Worm (Caenorhabditis elegans) whole organism, L3 larva: Measurements from ENCODE around the gene nos-1.
A peak's percentile ranks its signal among the peaks of the same experiment; 100 is the strongest.
"Not testable (repeated sequence)": the region's sequence is repeated elsewhere in the genome, so short reads cannot be mapped to it uniquely, and the experiment has no call there.

Experiments
- ZK546.5 ChIP-seq: sonication (generic microtip); optimal IDR thresholded peaks from 2 replicates; lab custom pipeline; 2017; ENCODE audit warnings: missing biosample characterization, missing genetic modification characterization
- aly-2 ChIP-seq: fragments of 150-350 bp; optimal IDR thresholded peaks from 2 replicates; lab custom pipeline; 2014; ENCODE audit warnings: missing biosample characterization, missing genetic modification characterization
- ama-1 ChIP-seq: fragments of 150-350 bp; optimal IDR thresholded peaks from 2 replicates; lab custom pipeline; 2018
- ceh-9 ChIP-seq: sonication (generic microtip); optimal IDR thresholded peaks from 2 replicates; lab custom pipeline; 2018; ENCODE audit warnings: missing biosample characterization, missing genetic modification characterization
- egl-27 ChIP-seq: sonication (generic microtip); optimal IDR thresholded peaks from 4 replicates; lab custom pipeline; 2017; ENCODE audit warnings: missing biosample characterization, missing genetic modification reagents, missing genetic modification characterization
- egl-5 ChIP-seq: fragments of 150-350 bp; optimal IDR thresholded peaks from 2 replicates; lab custom pipeline; 2017; ENCODE audit warnings: missing biosample characterization, missing genetic modification reagents, missing genetic modification characterization, inconsistent platforms
- elt-1 ChIP-seq: fragments of 150-350 bp; optimal IDR thresholded peaks from 2 replicates; lab custom pipeline; 2014; ENCODE audit warnings: missing biosample characterization, missing genetic modification characterization
- elt-2 ChIP-seq: sonication (generic microtip); optimal IDR thresholded peaks from 2 replicates; lab custom pipeline; 2016; ENCODE audit warnings: missing genetic modification reagents, mild to moderate bottlenecking, missing genetic modification characterization, missing compliant biosample characterization
- elt-3 ChIP-seq, 3 experiments: fragments of 150-350 bp in 1 of 3; sonication (generic microtip) in 2 of 3; optimal IDR thresholded peaks; 2 replicates in 2 of 3; 4 replicates in 1 of 3; lab custom pipeline; 2014 to 2017; ENCODE audit warnings: missing biosample characterization in 3 of 3, missing genetic modification characterization in 3 of 3
- fkh-2 ChIP-seq: fragments of 150-350 bp; optimal IDR thresholded peaks from 2 replicates; lab custom pipeline; 2014; ENCODE audit warnings: missing biosample characterization, missing genetic modification reagents, missing genetic modification characterization
- fos-1 ChIP-seq: fragments of 150-350 bp; optimal IDR thresholded peaks from 2 replicates; lab custom pipeline; 2014; ENCODE audit warnings: missing biosample characterization, missing genetic modification characterization
- hmg-11 ChIP-seq: sonication (generic microtip); optimal IDR thresholded peaks from 2 replicates; lab custom pipeline; 2016; ENCODE audit warnings: missing genetic modification characterization, missing compliant biosample characterization
- jun-1 ChIP-seq: fragments of 150-350 bp; optimal IDR thresholded peaks from 2 replicates; lab custom pipeline; 2014; ENCODE audit warnings: missing biosample characterization, missing genetic modification reagents, missing genetic modification characterization
- lin-15B ChIP-seq: fragments of 150-350 bp; optimal IDR thresholded peaks from 2 replicates; lab custom pipeline; 2014; ENCODE audit warnings: missing biosample characterization, missing genetic modification characterization
- lin-39 ChIP-seq: fragments of 150-350 bp; optimal IDR thresholded peaks from 2 replicates; lab custom pipeline; 2018; ENCODE audit warnings: missing biosample characterization, missing genetic modification reagents, missing genetic modification characterization
- lsy-12 ChIP-seq: sonication (generic microtip); optimal IDR thresholded peaks from 2 replicates; lab custom pipeline; 2016; ENCODE audit warnings: mild to moderate bottlenecking, missing genetic modification characterization, missing compliant biosample characterization
- nfya-1 ChIP-seq: sonication (generic microtip); optimal IDR thresholded peaks from 2 replicates; lab custom pipeline; 2017; ENCODE audit warnings: missing genetic modification characterization, mild to moderate bottlenecking, missing compliant biosample characterization, antibody characterized with exemption, moderate library complexity; ENCODE audit not compliant: insufficient read depth
- nhr-11 ChIP-seq: fragments of 150-350 bp; optimal IDR thresholded peaks from 2 replicates; lab custom pipeline; 2014; ENCODE audit warnings: missing biosample characterization, missing genetic modification characterization
- nhr-23 ChIP-seq: fragments of 150-350 bp; optimal IDR thresholded peaks from 2 replicates; lab custom pipeline; 2014; ENCODE audit warnings: missing biosample characterization, missing genetic modification reagents, missing genetic modification characterization
- nhr-237 ChIP-seq: fragments of 150-350 bp; optimal IDR thresholded peaks from 2 replicates; lab custom pipeline; 2014; ENCODE audit warnings: missing biosample characterization, missing genetic modification characterization
- nhr-25 ChIP-seq: sonication (generic microtip); optimal IDR thresholded peaks from 2 replicates; lab custom pipeline; 2017; ENCODE audit warnings: missing biosample characterization, missing genetic modification characterization
- nhr-28 ChIP-seq: fragments of 150-350 bp; optimal IDR thresholded peaks from 2 replicates; lab custom pipeline; 2014; ENCODE audit warnings: missing biosample characterization, missing genetic modification characterization
- nhr-43 ChIP-seq: sonication (generic microtip); optimal IDR thresholded peaks from 2 replicates; lab custom pipeline; 2016; ENCODE audit warnings: mild to moderate bottlenecking, missing genetic modification characterization, missing compliant biosample characterization; ENCODE audit not compliant: poor library complexity, severe bottlenecking
- nhr-67 ChIP-seq: fragments of 150-350 bp; optimal IDR thresholded peaks from 2 replicates; lab custom pipeline; 2014; ENCODE audit warnings: missing biosample characterization, missing genetic modification characterization
- nhr-76 ChIP-seq: fragments of 150-350 bp; sonication (generic microtip); optimal IDR thresholded peaks from 5 replicates; lab custom pipeline; 2014; ENCODE audit warnings: missing biosample characterization, missing genetic modification characterization
- nhr-77 ChIP-seq: fragments of 150-350 bp; optimal IDR thresholded peaks from 2 replicates; lab custom pipeline; 2014; ENCODE audit warnings: missing biosample characterization, missing genetic modification characterization
- pha-4 ChIP-seq: fragments of 150-350 bp; optimal IDR thresholded peaks from 2 replicates; lab custom pipeline; 2014; ENCODE audit warnings: missing biosample characterization, missing genetic modification reagents, missing genetic modification characterization
- pqm-1 ChIP-seq: fragments of 150-350 bp; optimal IDR thresholded peaks from 2 replicates; lab custom pipeline; 2017; ENCODE audit warnings: missing biosample characterization, missing genetic modification characterization, inconsistent platforms
- skn-1 ChIP-seq: fragments of 150-350 bp; optimal IDR thresholded peaks from 2 replicates; lab custom pipeline; 2014; ENCODE audit warnings: missing biosample characterization, missing genetic modification characterization
- snpc-4 ChIP-seq: fragments of 150-350 bp; optimal IDR thresholded peaks from 2 replicates; lab custom pipeline; 2014; ENCODE audit warnings: missing biosample characterization, missing genetic modification characterization
- tbx-2 ChIP-seq: sonication (generic microtip); optimal IDR thresholded peaks from 2 replicates; lab custom pipeline; 2016; ENCODE audit warnings: mild to moderate bottlenecking, missing genetic modification characterization, missing compliant biosample characterization
- unc-39 ChIP-seq: sonication (generic microtip); optimal IDR thresholded peaks from 4 replicates; lab custom pipeline; 2017; ENCODE audit warnings: missing biosample characterization, missing genetic modification characterization
- zag-1 ChIP-seq: fragments of 150-350 bp; optimal IDR thresholded peaks from 2 replicates; lab custom pipeline; 2014; ENCODE audit warnings: missing biosample characterization, missing genetic modification characterization
- ztf-11 ChIP-seq: fragments of 150-350 bp; optimal IDR thresholded peaks from 2 replicates; lab custom pipeline; 2014; ENCODE audit warnings: missing biosample characterization, missing genetic modification characterization
- ztf-4 ChIP-seq: fragments of 150-350 bp; optimal IDR thresholded peaks from 2 replicates; lab custom pipeline; 2014; ENCODE audit warnings: missing biosample characterization, missing genetic modification characterization

nos-1 gene

ce11 chrII:10925804-10926570 lies 27.0 kb downstream of the nos-1 start, which contains the start of gene metr-1:
Gene metr-1 (plus strand): TSS chrII:10926561.
- TF ChIP-seq skn-1 (tag; lab: Kevin White, UChicago), result no peak
- TF ChIP-seq nhr-43, result peak; percentile 46
- TF ChIP-seq nhr-25, result peak; percentile 46
- no peak for TF ChIP-seq elt-1 (tag; lab: Kevin White, UChicago)
- TF ChIP-seq elt-3 (tag; optimal IDR thresholded peaks at IDR 0.05; lab: Kevin White, UChicago), result peak in 1 of 3 experiments; percentile 20
- TF ChIP-seq nhr-67, result no peak
- TF ChIP-seq nhr-23 (tag; lab: Kevin White, UChicago), result peak; percentile 52
- peak; percentile 20 for TF ChIP-seq lin-15B (tag; lab: Kevin White, UChicago)
- TF ChIP-seq ztf-11 (tag; lab: Kevin White, UChicago), result no peak
- peak; percentile 7 for TF ChIP-seq nfya-1 (tag; lab: Kevin White, UChicago)
- peak; percentile 68 for TF ChIP-seq elt-2 (tag; lab: Kevin White, UChicago)
- TF ChIP-seq ztf-4 (tag; lab: Kevin White, UChicago), result no peak
- TF ChIP-seq, all 47 proteins: peak for 7

ce11 chrII:10924669-10925068 lies 28.3 kb downstream of the nos-1 start:
- peak; percentile 24 for TF ChIP-seq nhr-43
- no peak for TF ChIP-seq nhr-77
- TF ChIP-seq pqm-1 (tag; lab: Kevin White, UChicago), result peak; percentile 97
- no peak for TF ChIP-seq nhr-67
- peak; percentile 34 for TF ChIP-seq snpc-4 (tag; lab: Kevin White, UChicago)
- peak; percentile 44 for TF ChIP-seq pha-4 (tag; lab: Kevin White, UChicago)
- no peak for TF ChIP-seq ZK546.5
- peak; percentile 34 for TF ChIP-seq skn-1 (tag; lab: Kevin White, UChicago)
- no peak for TF ChIP-seq egl-5 (tag; lab: Kevin White, UChicago)
- no peak for TF ChIP-seq aly-2 (tag; lab: Kevin White, UChicago)
- TF ChIP-seq elt-2 (tag; lab: Kevin White, UChicago), result peak; percentile 93
- no peak for TF ChIP-seq unc-39 (tag; lab: Kevin White, UChicago)
- TF ChIP-seq lsy-12, result peak; percentile 3
- no peak for TF ChIP-seq ztf-11 (tag; lab: Kevin White, UChicago)
- no peak for TF ChIP-seq nhr-23 (tag; lab: Kevin White, UChicago)
- peak; percentile 73 for TF ChIP-seq jun-1 (tag; lab: Kevin White, UChicago)
- no peak for TF ChIP-seq zag-1 (tag; lab: Kevin White, UChicago)
- peak; percentile 2 for TF ChIP-seq nhr-25
- no peak for TF ChIP-seq nhr-28 (tag; lab: Kevin White, UChicago)
- TF ChIP-seq elt-3 (tag; optimal IDR thresholded peaks at IDR 0.05; lab: Kevin White, UChicago), result peak; percentile 16 to 65 (median 18)

DNA sequence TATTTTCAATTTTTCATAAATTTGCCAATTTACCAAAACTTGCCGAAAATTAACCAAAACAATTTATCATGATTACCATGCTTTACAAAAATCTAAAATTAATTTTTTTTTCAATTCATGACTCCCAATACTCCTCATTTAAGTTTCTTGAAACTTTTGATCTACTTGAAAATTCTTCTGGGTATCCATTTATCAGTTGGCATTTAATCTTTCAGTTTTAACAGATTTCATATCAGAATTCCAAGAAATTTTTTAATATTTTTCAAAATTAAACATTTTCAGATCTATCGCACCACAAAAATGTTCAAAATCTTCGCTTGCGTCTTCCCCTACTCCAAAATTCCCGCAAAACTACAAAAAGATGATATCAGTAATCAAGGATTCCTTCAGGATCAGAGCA lies 29.0 kb downstream of the nos-1 start, which contains the start of gene Y19D2B.2:
Gene Y19D2B.2, plus strand, starts transcription at position 301 of the 400 bp plus-strand sequence.
- TF ChIP-seq nhr-76 (tag; lab: Kevin White, UChicago) (no peak), jun-1 (tag; lab: Kevin White, UChicago) (no peak), nhr-25 (no peak), tbx-2 (tag; lab: Kevin White, UChicago) (no peak), lin-15B (tag; lab: Kevin White, UChicago) (no peak)

- not testable (repeated sequence) for TF ChIP-seq elt-1 (tag; lab: Kevin White, UChicago); ztf-4 (tag; lab: Kevin White, UChicago); ama-1
These were observed 30.1 kb downstream of the nos-1 start, which contains the start of gene Y19D2B.1 for ce11 chrII:10922874-10923273. Gene Y19D2B.1 (minus strand): TSS chrII:10922974.

DNA sequence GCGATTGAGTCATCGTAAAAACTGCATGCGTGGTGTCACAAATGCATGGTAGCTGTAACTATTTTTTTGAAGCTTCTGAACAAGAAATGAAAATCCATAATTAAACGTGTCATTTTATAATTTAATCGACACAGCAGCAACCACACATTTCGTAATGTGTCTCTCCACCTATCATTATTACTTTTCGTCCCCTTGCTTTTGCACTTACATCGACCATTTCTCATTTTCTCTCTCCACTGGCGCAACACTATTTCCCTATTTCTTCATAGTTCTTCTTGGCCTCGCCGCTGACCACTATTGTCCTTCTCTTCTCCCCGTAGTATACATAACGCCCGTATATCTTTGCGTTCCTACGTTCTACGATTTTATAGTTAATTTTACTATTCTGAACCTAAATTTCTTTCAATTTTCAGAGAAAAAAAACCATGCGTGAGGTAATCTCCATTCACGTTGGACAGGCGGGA lies 34.6 kb downstream of the nos-1 start, which contains the start of gene tba-4:
Gene tba-4, plus strand, starts transcription at position 414 of the 464 bp plus-strand sequence.
- TF ChIP-seq ceh-9 (tag; lab: Kevin White, UChicago) (no peak), zag-1 (tag; lab: Kevin White, UChicago) (no peak), lsy-12 (no peak), ztf-4 (tag; lab: Kevin White, UChicago) (no peak), fos-1 (tag; lab: Kevin White, UChicago) (no peak), lin-39 (tag; lab: Kevin White, UChicago) (no peak), egl-27 (tag; lab: Kevin White, UChicago) (no peak), egl-5 (tag; lab: Kevin White, UChicago) (no peak), hmg-11 (no peak), nfya-1 (tag; lab: Kevin White, UChicago) (no peak), nhr-25 (peak; percentile 13), nhr-237 (tag; lab: Kevin White, UChicago) (no peak), elt-2 (tag; lab: Kevin White, UChicago) (peak; percentile 23), snpc-4 (tag; lab: Kevin White, UChicago) (no peak), ztf-11 (tag; lab: Kevin White, UChicago) (no peak), nhr-11 (tag; lab: Kevin White, UChicago) (no peak), fkh-2 (tag; lab: Kevin White, UChicago) (no peak)
